Worm (Caenorhabditis elegans) whole organism, L1 larva: ENCODE data around the gene srn-1.
A peak's percentile ranks its signal among the peaks of the same experiment; 100 is the strongest.

Source experiments
- ces-1 ChIP-seq: fragments of 150-350 bp; optimal IDR thresholded peaks from 2 replicates; lab custom pipeline; 2014; ENCODE audit warnings: missing biosample characterization, missing genetic modification reagents, missing genetic modification characterization
- efl-1 ChIP-seq, 4 experiments: fragments of 150-350 bp; optimal IDR thresholded peaks in 3 of 4; peaks in 1 of 4; 1 replicate in 1 of 4; 2 replicates in 3 of 4; lab custom pipeline; 2014; ENCODE audit warnings: missing biosample characterization in 2 of 4, missing genetic modification characterization in 2 of 4, missing genetic modification reagents in 2 of 4
- fkh-4 ChIP-seq: sonication (generic microtip); optimal IDR thresholded peaks from 2 replicates; lab custom pipeline; 2016; ENCODE audit warnings: missing compliant biosample characterization, missing genetic modification characterization, borderline replicate concordance
- nhr-20 ChIP-seq: sonication (generic microtip); optimal IDR thresholded peaks from 2 replicates; lab custom pipeline; 2016; ENCODE audit warnings: mild to moderate bottlenecking, missing genetic modification characterization, missing compliant biosample characterization
- nhr-77 ChIP-seq: fragments of 150-350 bp; optimal IDR thresholded peaks from 2 replicates; lab custom pipeline; 2014; ENCODE audit warnings: missing biosample characterization, missing genetic modification characterization
- snpc-4 ChIP-seq: fragments of 150-350 bp; optimal IDR thresholded peaks from 2 replicates; lab custom pipeline; 2014; ENCODE audit warnings: missing biosample characterization, missing genetic modification characterization
- unc-62 ChIP-seq: fragments of 150-350 bp; optimal IDR thresholded peaks from 2 replicates; lab custom pipeline; 2014; ENCODE audit warnings: missing biosample characterization, missing genetic modification reagents, missing genetic modification characterization

- TF ChIP-seq snpc-4 (tag; lab: Kevin White, UChicago) (no peak), unc-62 (GFP tag; lab: Kevin White, UChicago) (no peak), efl-1 (optimal IDR thresholded peaks at IDR 0.05; lab: Kevin White, UChicago) (no peak), efl-1 (GFP tag; optimal IDR thresholded peaks at IDR 0.05 in 1 of 2; lab: Kevin White, UChicago) (no peak), nhr-20 (peak; percentile 76), nhr-77 (tag; lab: Kevin White, UChicago) (no peak), fkh-4 (tag; lab: Kevin White, UChicago) (no peak), ces-1 (GFP tag; lab: Kevin White, UChicago) (no peak)
Observed at ce11 chrV:6319358-6319757, 33.1 kb upstream of the srn-1 start.
